Worm (Caenorhabditis elegans): Measurements from ENCODE around the gene C42D4.19.

ce11 chrIV:7139143-7139542 lies 36.3 kb upstream of the C42D4.19 start:
- no peak for TF ChIP-seq egl-27 (tag; optimal IDR thresholded peaks at IDR 0.05)
- no peak for TF ChIP-seq unc-62 (GFP tag; optimal IDR thresholded peaks at IDR 0.05)
- TF ChIP-seq nhr-11 (tag; optimal IDR thresholded peaks at IDR 0.05) = no peak
- no peak for TF ChIP-seq ceh-16 (tag; optimal IDR thresholded peaks at IDR 0.05)
- TF ChIP-seq pha-4 (tag; optimal IDR thresholded peaks at IDR 0.05) = no peak
- TF ChIP-seq fkh-10 (GFP tag; optimal IDR thresholded peaks at IDR 0.05) = no peak
- no peak for TF ChIP-seq zag-1 (tag; optimal IDR thresholded peaks at IDR 0.05)
- TF ChIP-seq fos-1 (tag; optimal IDR thresholded peaks at IDR 0.05) = no peak
- TF ChIP-seq ceh-82 (tag; optimal IDR thresholded peaks at IDR 0.05) = no peak
- no peak for TF ChIP-seq lin-39 (tag; optimal IDR thresholded peaks at IDR 0.05)
- no peak for TF ChIP-seq elt-2 (tag; optimal IDR thresholded peaks at IDR 0.05)

Measured in whole organism, L3 larva.